Worm (Caenorhabditis elegans) whole organism, L3 larva: ENCODE measurements around the gene F49H12.3.
A peak's percentile ranks its signal among the peaks of the same experiment; 100 is the strongest.

Source experiments
- nhr-28 ChIP-seq: fragments of 150-350 bp; optimal IDR thresholded peaks from 2 replicates; lab custom pipeline; 2014; ENCODE audit warnings: missing biosample characterization, missing genetic modification characterization
- nhr-76 ChIP-seq: fragments of 150-350 bp; sonication (generic microtip); optimal IDR thresholded peaks from 5 replicates; lab custom pipeline; 2014; ENCODE audit warnings: missing biosample characterization, missing genetic modification characterization
- sea-2 ChIP-seq: fragments of 150-350 bp; sonication (generic microtip); optimal IDR thresholded peaks from 4 replicates; lab custom pipeline; 2014; ENCODE audit warnings: missing biosample characterization, missing genetic modification reagents, missing genetic modification characterization
- skn-1 ChIP-seq: fragments of 150-350 bp; optimal IDR thresholded peaks from 2 replicates; lab custom pipeline; 2014; ENCODE audit warnings: missing biosample characterization, missing genetic modification characterization
- ztf-11 ChIP-seq: fragments of 150-350 bp; optimal IDR thresholded peaks from 2 replicates; lab custom pipeline; 2014; ENCODE audit warnings: missing biosample characterization, missing genetic modification characterization

DNA sequence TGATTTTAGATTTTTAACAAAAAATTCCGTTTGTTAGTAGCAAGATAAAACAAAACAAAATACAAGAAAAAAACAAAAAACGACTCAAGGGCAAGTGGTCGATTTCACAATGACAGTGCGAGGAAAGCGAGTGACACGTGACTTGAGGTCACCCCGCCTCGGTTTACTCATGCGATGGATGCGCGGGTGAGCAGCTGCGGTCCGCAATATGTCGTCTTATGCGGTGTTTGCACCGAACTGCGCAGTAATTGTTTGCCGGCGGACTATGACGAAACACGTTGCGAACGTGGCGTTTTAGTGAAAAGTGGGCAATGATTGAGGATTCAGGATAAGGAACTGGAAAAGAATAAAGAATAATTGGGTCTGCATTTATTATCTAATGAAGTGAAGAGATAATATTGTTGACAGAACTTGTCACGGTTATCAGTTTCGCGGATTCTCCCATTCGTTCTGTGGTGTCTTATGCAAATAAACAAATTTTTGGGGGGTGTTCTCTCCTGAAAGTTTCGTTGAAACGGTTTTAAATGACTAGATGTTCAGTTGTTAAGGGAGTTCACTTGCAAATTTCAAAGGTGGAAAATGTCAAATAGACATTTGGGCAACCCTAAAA lies 12.7 kb upstream of the F49H12.3 start:
- TF ChIP-seq nhr-76 (no peak), nhr-28 (tag; lab: Kevin White, UChicago) (no peak), ztf-11 (no peak), sea-2 (GFP tag; lab: Kevin White, UChicago) (no peak), skn-1 (tag; lab: Kevin White, UChicago) (peak; percentile 41)
